Worm (Caenorhabditis elegans) whole organism, L1 larva: ENCODE results near the gene slcr-46.2.
A peak's percentile ranks its signal among the peaks of the same experiment; 100 is the strongest.

ENCODE experiments used
- F16B12.6 ChIP-seq: fragments of 150-350 bp; optimal IDR thresholded peaks from 2 replicates; lab custom pipeline; 2014; ENCODE audit warnings: missing biosample characterization, missing genetic modification characterization
- aha-1 ChIP-seq: fragments of 150-350 bp; optimal IDR thresholded peaks from 2 replicates; lab custom pipeline; 2014; ENCODE audit warnings: missing biosample characterization, missing genetic modification characterization
- ceh-63 ChIP-seq: fragments of 200-800 bp; sonication (Bioruptor generic); optimal IDR thresholded peaks from 2 replicates; lab custom pipeline; 2018; ENCODE audit warnings: mild to moderate bottlenecking, missing genetic modification characterization, missing compliant biosample characterization
- ces-1 ChIP-seq: fragments of 150-350 bp; optimal IDR thresholded peaks from 2 replicates; lab custom pipeline; 2014; ENCODE audit warnings: missing biosample characterization, missing genetic modification reagents, missing genetic modification characterization
- efl-1 ChIP-seq, 4 experiments: fragments of 150-350 bp; optimal IDR thresholded peaks in 3 of 4; peaks in 1 of 4; 1 replicate in 1 of 4; 2 replicates in 3 of 4; lab custom pipeline; 2014; ENCODE audit warnings: missing biosample characterization in 2 of 4, missing genetic modification characterization in 2 of 4, missing genetic modification reagents in 2 of 4
- egl-13 ChIP-seq: sonication (generic microtip); optimal IDR thresholded peaks from 2 replicates; lab custom pipeline; 2016; ENCODE audit warnings: missing genotype, missing genetic modification reagents, missing genetic modification characterization, missing compliant biosample characterization
- elt-2 ChIP-seq: sonication (generic microtip); optimal IDR thresholded peaks from 2 replicates; lab custom pipeline; 2016; ENCODE audit warnings: missing genetic modification characterization, mild to moderate bottlenecking, inconsistent platforms, missing compliant biosample characterization, missing genetic modification reagents
- ets-5 ChIP-seq: fragments of 200-800 bp; sonication (Bioruptor generic); IDR thresholded peaks from 2 replicates; pipeline ENCODE4 v1.3.6; 2022; ENCODE audit warnings: missing genetic modification characterization, missing compliant biosample characterization
- fkh-10 ChIP-seq: sonication (generic microtip); optimal IDR thresholded peaks from 2 replicates; lab custom pipeline; 2017; ENCODE audit warnings: missing biosample characterization, missing genetic modification reagents, missing genetic modification characterization
- hlh-4 ChIP-seq: sonication (generic microtip); optimal IDR thresholded peaks from 2 replicates; lab custom pipeline; 2016; ENCODE audit warnings: mild to moderate bottlenecking, missing genetic modification characterization, missing compliant biosample characterization
- hpl-2 ChIP-seq: fragments of 150-350 bp; optimal IDR thresholded peaks from 2 replicates; lab custom pipeline; 2014; ENCODE audit warnings: missing biosample characterization, missing genetic modification reagents, missing genetic modification characterization
- isw-1 ChIP-seq: fragments of 200-800 bp; sonication (Bioruptor generic); IDR thresholded peaks from 2 replicates; pipeline ENCODE4 v1.3.6; 2022; ENCODE audit warnings: missing genetic modification characterization, missing compliant biosample characterization
- lin-14 ChIP-seq: fragments of 200-800 bp; sonication (Bioruptor generic); optimal IDR thresholded peaks from 2 replicates; lab custom pipeline; 2018; ENCODE audit warnings: mild to moderate bottlenecking, missing genetic modification characterization, moderate library complexity, missing compliant biosample characterization
- lin-15B ChIP-seq: fragments of 150-350 bp; sonication (generic microtip); optimal IDR thresholded peaks from 3 replicates; lab custom pipeline; 2014; ENCODE audit warnings: missing biosample characterization, missing genetic modification characterization
- lin-35 ChIP-seq, 2 experiments: fragments of 150-350 bp; optimal IDR thresholded peaks; 2 replicates each; lab custom pipeline; 2014; ENCODE audit warnings: missing biosample characterization in 2 of 2, missing genetic modification characterization in 2 of 2, missing genetic modification reagents in 2 of 2
- lir-3 ChIP-seq: sonication (generic microtip); optimal IDR thresholded peaks from 2 replicates; lab custom pipeline; 2016; ENCODE audit warnings: mild to moderate bottlenecking, missing genetic modification characterization, moderate library complexity, missing compliant biosample characterization; ENCODE audit not compliant: poor library complexity
- mdl-1 ChIP-seq, 2 experiments: fragments of 150-350 bp; optimal IDR thresholded peaks; 2 replicates each; lab custom pipeline; 2014 to 2017; ENCODE audit warnings: missing biosample characterization in 2 of 2, missing genetic modification characterization in 2 of 2, inconsistent platforms in 1 of 2
- mef-2 ChIP-seq: fragments of 150-350 bp; optimal IDR thresholded peaks from 2 replicates; lab custom pipeline; 2014; ENCODE audit warnings: missing biosample characterization, missing genetic modification characterization
- nhr-12 ChIP-seq: sonication (generic microtip); optimal IDR thresholded peaks from 2 replicates; lab custom pipeline; 2017; ENCODE audit warnings: missing biosample characterization, missing genetic modification characterization
- nhr-77 ChIP-seq: fragments of 150-350 bp; optimal IDR thresholded peaks from 2 replicates; lab custom pipeline; 2014; ENCODE audit warnings: missing biosample characterization, missing genetic modification characterization
- nhr-84 ChIP-seq: sonication (generic microtip); optimal IDR thresholded peaks from 2 replicates; lab custom pipeline; 2017; ENCODE audit warnings: missing biosample characterization, missing genetic modification characterization
- nhr-85 ChIP-seq: sonication (generic microtip); peaks from one replicate; lab custom pipeline; 2016; ENCODE audit warnings: missing genetic modification characterization, inconsistent platforms, missing compliant biosample characterization
- nhr-90 ChIP-seq: sonication (generic microtip); optimal IDR thresholded peaks from 2 replicates; lab custom pipeline; 2016; ENCODE audit warnings: mild to moderate bottlenecking, missing genetic modification characterization, missing compliant biosample characterization; ENCODE audit not compliant: poor library complexity
- pax-3 ChIP-seq: fragments of 200-800 bp; sonication (Bioruptor generic); optimal IDR thresholded peaks from 2 replicates; lab custom pipeline; 2018; ENCODE audit warnings: mild to moderate bottlenecking, missing genetic modification characterization, moderate library complexity, missing compliant biosample characterization
- skn-1 ChIP-seq: fragments of 150-350 bp; optimal IDR thresholded peaks from 2 replicates; lab custom pipeline; 2014; ENCODE audit warnings: missing biosample characterization, missing genetic modification characterization
- sox-4 ChIP-seq: sonication (generic microtip); optimal IDR thresholded peaks from 2 replicates; lab custom pipeline; 2016; ENCODE audit warnings: missing genetic modification characterization, missing compliant biosample characterization
- sup-37 ChIP-seq: fragments of 200-800 bp; sonication (Bioruptor generic); optimal IDR thresholded peaks from 2 replicates; lab custom pipeline; 2018; ENCODE audit warnings: mild to moderate bottlenecking, missing genetic modification characterization, missing compliant biosample characterization
- unc-30 ChIP-seq: sonication (generic microtip); optimal IDR thresholded peaks from 2 replicates; lab custom pipeline; 2017; ENCODE audit warnings: missing biosample characterization, missing genetic modification characterization
- unc-62 ChIP-seq: fragments of 150-350 bp; optimal IDR thresholded peaks from 2 replicates; lab custom pipeline; 2014; ENCODE audit warnings: missing biosample characterization, missing genetic modification reagents, missing genetic modification characterization
- unc-86 ChIP-seq: sonication (generic microtip); optimal IDR thresholded peaks from 2 replicates; lab custom pipeline; 2016; ENCODE audit warnings: missing genetic modification characterization, missing compliant biosample characterization
- unc-98 ChIP-seq: fragments of 200-800 bp; sonication (Bioruptor generic); IDR thresholded peaks from 2 replicates; pipeline ENCODE4 v1.3.6; 2022; ENCODE audit warnings: missing genetic modification characterization, missing compliant biosample characterization
- zip-4 ChIP-seq: fragments of 200-800 bp; sonication (Bioruptor generic); optimal IDR thresholded peaks from 2 replicates; lab custom pipeline; 2018; ENCODE audit warnings: mild to moderate bottlenecking, missing genetic modification characterization, moderate library complexity, missing compliant biosample characterization
- ztf-11 ChIP-seq, 2 experiments: sonication (generic microtip); optimal IDR thresholded peaks; 2 replicates each; lab custom pipeline; 2016 to 2017; ENCODE audit warnings: missing genetic modification characterization in 2 of 2, missing biosample characterization in 1 of 2, missing compliant biosample characterization in 1 of 2
- ztf-4 ChIP-seq: fragments of 150-350 bp; optimal IDR thresholded peaks from 2 replicates; lab custom pipeline; 2014; ENCODE audit warnings: missing biosample characterization, missing genetic modification characterization

Gene slcr-46.2

ce11 chrV:19390029-19390428 is at the start of gene slcr-46.2:
slcr-46.2 (minus strand) TSS chrV:19390129.
- no peak for TF ChIP-seq mef-2 (tag; lab: Kevin White, UChicago)
- TF ChIP-seq unc-30 (tag; lab: Kevin White, UChicago), result no peak
- TF ChIP-seq ceh-63, result no peak
- TF ChIP-seq lir-3, result no peak
- no peak for TF ChIP-seq sup-37 (GFP tag; lab: Kevin White, UChicago)
- no peak for TF ChIP-seq pax-3 (tag; lab: Kevin White, UChicago)
- no peak for TF ChIP-seq nhr-12 (tag; lab: Kevin White, UChicago)
- no peak for TF ChIP-seq ztf-11 (tag; optimal IDR thresholded peaks at IDR 0.05; lab: Kevin White, UChicago)
- TF ChIP-seq sox-4, result no peak
- no peak for TF ChIP-seq unc-62
- no peak for TF ChIP-seq F16B12.6
- no peak for TF ChIP-seq egl-13 (tag; lab: Kevin White, UChicago)
- no peak for TF ChIP-seq ztf-4
- TF ChIP-seq fkh-10, result no peak
- TF ChIP-seq hpl-2 (GFP tag; lab: Kevin White, UChicago), result no peak
- TF ChIP-seq unc-98, result no peak
- TF ChIP-seq zip-4 (GFP tag; lab: Kevin White, UChicago), result no peak
- no peak for TF ChIP-seq mdl-1 (tag; optimal IDR thresholded peaks at IDR 0.05; lab: Kevin White, UChicago)
- no peak for TF ChIP-seq skn-1 (tag; lab: Kevin White, UChicago)
- no peak for TF ChIP-seq nhr-85 (tag; lab: Kevin White, UChicago)

ce11 chrV:19436307-19436706 is 46.4 kb upstream of the slcr-46.2 start, which contains the start of gene C25F9.14:
C25F9.14 (plus strand) TSS chrV:19436484.
- TF ChIP-seq ets-5 (no peak), hlh-4 (tag; lab: Kevin White, UChicago) (no peak), efl-1 (optimal IDR thresholded peaks at IDR 0.05; lab: Kevin White, UChicago) (no peak), efl-1 (GFP tag; optimal IDR thresholded peaks at IDR 0.05 in 1 of 2; lab: Kevin White, UChicago) (peak in 1 of 2 experiments; percentile 21), elt-2 (tag; lab: Kevin White, UChicago) (no peak), nhr-84 (tag; lab: Kevin White, UChicago) (no peak), nhr-85 (tag; lab: Kevin White, UChicago) (no peak)

- TF ChIP-seq efl-1 (optimal IDR thresholded peaks at IDR 0.05; lab: Kevin White, UChicago) (no peak), efl-1 (GFP tag; optimal IDR thresholded peaks at IDR 0.05 in 1 of 2; lab: Kevin White, UChicago) (peak in 1 of 2 experiments; percentile 40), lin-35 (GFP tag; optimal IDR thresholded peaks at IDR 0.05; lab: Kevin White, UChicago) (peak in 1 of 2 experiments; percentile 15), lin-15B (no peak), lin-14 (no peak), aha-1 (tag; lab: Kevin White, UChicago) (no peak), ces-1 (no peak)
Measured at ce11 chrV:19433806-19434437, 44.0 kb upstream of the slcr-46.2 start, which contains the start of gene C25F9.16. C25F9.16 (plus strand) TSS chrV:19434387.

- TF ChIP-seq nhr-90 (tag; lab: Kevin White, UChicago) (no peak), efl-1 (optimal IDR thresholded peaks at IDR 0.05; lab: Kevin White, UChicago) (no peak), efl-1 (GFP tag; optimal IDR thresholded peaks at IDR 0.05 in 1 of 2; lab: Kevin White, UChicago) (no peak), nhr-84 (tag; lab: Kevin White, UChicago) (no peak), isw-1 (no peak)
Measured at ce11 chrV:19432972-19433371, 43.0 kb upstream of the slcr-46.2 start, which contains the start of gene C25F9.11. C25F9.11 (minus strand) TSS chrV:19433072.

- peak; percentile 14 for TF ChIP-seq elt-2 (tag; lab: Kevin White, UChicago)
- no peak for TF ChIP-seq unc-86 (tag; lab: Kevin White, UChicago)
- TF ChIP-seq mef-2 (tag; lab: Kevin White, UChicago), result no peak
- no peak for TF ChIP-seq nhr-77 (tag; lab: Kevin White, UChicago)
- TF ChIP-seq sup-37 (GFP tag; lab: Kevin White, UChicago), result no peak
- TF ChIP-seq, all 84 proteins: peak for 1
Measured at ce11 chrV:19432030-19432429, 42.1 kb upstream of the slcr-46.2 start.
